Fruit fly (Drosophila melanogaster) whole organism, embryonic: ENCODE measurements around the gene CG3091.

ENCODE experiments used
- Atf6 ChIP-seq: fragments of 200-800 bp; sonication (Bioruptor generic); IDR thresholded peaks from 2 replicates; pipeline ENCODE4 v1.3.6; 2022; ENCODE audit warnings: missing biosample characterization, missing genetic modification characterization
- CG10979 ChIP-seq: fragments of 200-800 bp; sonication (Bioruptor generic); optimal IDR thresholded peaks from 2 replicates; lab custom pipeline; 2018; ENCODE audit warnings: missing biosample characterization, mild to moderate bottlenecking, missing genetic modification characterization, moderate library complexity
- CG12155 ChIP-seq: fragments of 200-800 bp; sonication (Bioruptor generic); optimal IDR thresholded peaks from 3 replicates; lab custom pipeline; 2016; ENCODE audit warnings: missing biosample characterization, missing genetic modification characterization
- CG12744 ChIP-seq: fragments of 200-800 bp; sonication (Bioruptor generic); optimal IDR thresholded peaks from 2 replicates; lab custom pipeline; 2016; ENCODE audit warnings: missing biosample characterization, missing genetic modification characterization
- CG13624 ChIP-seq: fragments of 200-800 bp; sonication (Bioruptor generic); optimal IDR thresholded peaks from 2 replicates; lab custom pipeline; 2016; ENCODE audit warnings: missing biosample characterization, missing genetic modification characterization
- CG15269 ChIP-seq: fragments of 200-800 bp; sonication (Bioruptor generic); optimal IDR thresholded peaks from 2 replicates; lab custom pipeline; 2018; ENCODE audit warnings: missing biosample characterization, mild to moderate bottlenecking, missing genetic modification characterization, moderate library complexity
- CG1603 ChIP-seq: fragments of 200-800 bp; sonication (Bioruptor generic); optimal IDR thresholded peaks from 2 replicates; lab custom pipeline; 2019; ENCODE audit warnings: missing biosample characterization, mild to moderate bottlenecking, missing genetic modification characterization, moderate library complexity
- CG17802 ChIP-seq: fragments of 200-800 bp; sonication (Bioruptor generic); optimal IDR thresholded peaks from 2 replicates; lab custom pipeline; 2018; ENCODE audit warnings: missing biosample characterization, mild to moderate bottlenecking, missing genetic modification characterization, moderate library complexity
- CG18011 ChIP-seq: fragments of 200-800 bp; sonication (Bioruptor generic); optimal IDR thresholded peaks from 2 replicates; lab custom pipeline; 2017; ENCODE audit warnings: missing biosample characterization, missing genetic modification characterization, mild to moderate bottlenecking, moderate library complexity, missing genotype
- CG2120 ChIP-seq: fragments of 200-800 bp; sonication (Bioruptor generic); optimal IDR thresholded peaks from 3 replicates; lab custom pipeline; 2016; ENCODE audit warnings: missing biosample characterization, missing genetic modification characterization
- CG30431 ChIP-seq: fragments of 200-800 bp; sonication (Bioruptor generic); optimal IDR thresholded peaks from 2 replicates; lab custom pipeline; 2017; ENCODE audit warnings: missing biosample characterization, missing genetic modification characterization
- CG31388 ChIP-seq: fragments of 200-800 bp; sonication (Bioruptor generic); optimal IDR thresholded peaks from 2 replicates; lab custom pipeline; 2016; ENCODE audit warnings: missing biosample characterization, missing genetic modification characterization
- CG34376 ChIP-seq: fragments of 200-800 bp; sonication (Bioruptor generic); optimal IDR thresholded peaks from 2 replicates; lab custom pipeline; 2018; ENCODE audit warnings: missing biosample characterization, mild to moderate bottlenecking, missing genetic modification characterization
- CG4328 ChIP-seq: fragments of 200-800 bp; sonication (Bioruptor generic); optimal IDR thresholded peaks from 3 replicates; lab custom pipeline; 2017; ENCODE audit warnings: missing biosample characterization, missing genetic modification reagents, missing genetic modification characterization
- CG5180 ChIP-seq: fragments of 200-800 bp; sonication (Bioruptor generic); optimal IDR thresholded peaks from 3 replicates; lab custom pipeline; 2017; ENCODE audit warnings: missing biosample characterization, missing genetic modification characterization, mild to moderate bottlenecking, moderate library complexity, missing genetic modification reagents
- CG6175 ChIP-seq: fragments of 200-800 bp; sonication (Bioruptor generic); IDR thresholded peaks from 3 replicates; pipeline ENCODE4 v1.3.6; 2022; ENCODE audit warnings: missing biosample characterization, missing genetic modification characterization
- CG7271 ChIP-seq: fragments of 200-800 bp; sonication (Bioruptor generic); optimal IDR thresholded peaks from 2 replicates; lab custom pipeline; 2018; ENCODE audit warnings: missing biosample characterization, mild to moderate bottlenecking, missing genetic modification characterization, moderate library complexity
- CG8089 ChIP-seq: fragments of 200-800 bp; sonication (Bioruptor generic); optimal IDR thresholded peaks from 3 replicates; lab custom pipeline; 2016; ENCODE audit warnings: missing biosample characterization, missing genetic modification characterization
- D ChIP-seq, 2 experiments: fragments of 200-800 bp in 1 of 2; fragments of >200 bp in 1 of 2; sonication (Bioruptor generic) in 1 of 2; optimal IDR thresholded peaks; 2 replicates in 1 of 2; 3 replicates in 1 of 2; lab custom pipeline; 2017; ENCODE audit warnings: mild to moderate bottlenecking in 1 of 2, missing biosample characterization in 1 of 2, missing genetic modification characterization in 1 of 2, missing genetic modification reagents in 1 of 2
- Dek ChIP-seq: fragments of 200-800 bp; sonication (Bioruptor generic); optimal IDR thresholded peaks from 3 replicates; lab custom pipeline; 2019; ENCODE audit warnings: missing biosample characterization, mild to moderate bottlenecking, missing genetic modification characterization, moderate library complexity
- Dp ChIP-seq: fragments of 200-800 bp; sonication (Bioruptor generic); optimal IDR thresholded peaks from 2 replicates; lab custom pipeline; 2018; ENCODE audit warnings: missing biosample characterization, mild to moderate bottlenecking, missing genetic modification characterization, moderate library complexity
- ERR ChIP-seq: fragments of 200-800 bp; sonication (Bioruptor generic); optimal IDR thresholded peaks from 2 replicates; lab custom pipeline; 2016; ENCODE audit warnings: missing biosample characterization, missing genetic modification characterization
- GATAe ChIP-seq: fragments of 200-800 bp; sonication (Bioruptor generic); conservative IDR thresholded peaks from 2 replicates; pipeline ENCODE4 v1.3.6; 2022; ENCODE audit warnings: missing biosample characterization, missing genetic modification characterization
- HmgD ChIP-seq: fragments of 200-800 bp; sonication (Bioruptor generic); optimal IDR thresholded peaks from 3 replicates; lab custom pipeline; 2016; ENCODE audit warnings: missing biosample characterization, missing genetic modification characterization
- MESR4 ChIP-seq: fragments of 200-800 bp; sonication (Bioruptor generic); optimal IDR thresholded peaks from 2 replicates; lab custom pipeline; 2018; ENCODE audit warnings: missing biosample characterization, mild to moderate bottlenecking, missing genetic modification characterization, moderate library complexity
- Scr ChIP-seq: fragments of 200-800 bp; sonication (Bioruptor generic); IDR thresholded peaks from 2 replicates; pipeline ENCODE4 v1.3.6; 2022; ENCODE audit warnings: missing biosample characterization, missing genetic modification characterization; ENCODE audit not compliant: partially characterized antibody
- Spps ChIP-seq: fragments of 200-800 bp; sonication (Bioruptor generic); optimal IDR thresholded peaks from 2 replicates; lab custom pipeline; 2018; ENCODE audit warnings: missing biosample characterization, mild to moderate bottlenecking, missing genetic modification characterization
- Ssrp ChIP-seq: fragments of 200-800 bp; sonication (Bioruptor generic); optimal IDR thresholded peaks from 2 replicates; lab custom pipeline; 2018; ENCODE audit warnings: missing biosample characterization, mild to moderate bottlenecking, missing genetic modification characterization, moderate library complexity
- YL-1 ChIP-seq: fragments of 200-800 bp; sonication (Bioruptor generic); optimal IDR thresholded peaks from 3 replicates; lab custom pipeline; 2017; ENCODE audit warnings: missing biosample characterization, mild to moderate bottlenecking, missing genetic modification characterization
- bab2 ChIP-seq: fragments of 200-800 bp; sonication (Bioruptor generic); optimal IDR thresholded peaks from 2 replicates; lab custom pipeline; 2016; ENCODE audit warnings: missing biosample characterization, missing genetic modification characterization
- ci ChIP-seq: fragments of 200-800 bp; sonication (Bioruptor generic); IDR thresholded peaks from 3 replicates; pipeline ENCODE4 v1.3.6; 2022; ENCODE audit warnings: missing biosample characterization, missing genetic modification characterization
- crc ChIP-seq: fragments of 200-800 bp; sonication (Bioruptor generic); optimal IDR thresholded peaks from 2 replicates; lab custom pipeline; 2016; ENCODE audit warnings: missing biosample characterization, missing genetic modification characterization
- cwo ChIP-seq: fragments of 200-800 bp; sonication (Bioruptor generic); optimal IDR thresholded peaks from 3 replicates; lab custom pipeline; 2017; ENCODE audit warnings: missing biosample characterization, missing genetic modification characterization, mild to moderate bottlenecking, moderate library complexity, missing genetic modification reagents
- dimm ChIP-seq: fragments of 200-800 bp; sonication (Bioruptor generic); IDR thresholded peaks from 2 replicates; pipeline ENCODE4 v1.3.6; 2022; ENCODE audit warnings: missing biosample characterization, missing genetic modification characterization
- ewg ChIP-seq: fragments of 200-800 bp; sonication (Bioruptor generic); optimal IDR thresholded peaks from 3 replicates; lab custom pipeline; 2017; ENCODE audit warnings: mild to moderate bottlenecking, missing biosample characterization, missing genetic modification reagents, missing genetic modification characterization
- fu2 ChIP-seq: fragments of 200-800 bp; sonication (Bioruptor generic); optimal IDR thresholded peaks from 2 replicates; lab custom pipeline; 2016; ENCODE audit warnings: missing biosample characterization, missing genetic modification characterization
- gfzf ChIP-seq: fragments of 200-800 bp; sonication (Bioruptor generic); optimal IDR thresholded peaks from 2 replicates; lab custom pipeline; 2016; ENCODE audit warnings: missing biosample characterization, mild to moderate bottlenecking, missing genetic modification characterization, moderate library complexity
- h ChIP-seq: fragments of >200 bp; optimal IDR thresholded peaks from 2 replicates; lab custom pipeline; 2017
- hb ChIP-seq: fragments of 200-800 bp; sonication (Bioruptor generic); IDR thresholded peaks from 3 replicates; pipeline ENCODE4 v1.3.6; 2022; ENCODE audit warnings: missing biosample characterization, missing genetic modification characterization; ENCODE audit not compliant: partially characterized antibody
- hth ChIP-seq: fragments of >200 bp; optimal IDR thresholded peaks from 2 replicates; lab custom pipeline; 2017; ENCODE audit warnings: inconsistent platforms
- jumu ChIP-seq: fragments of 200-800 bp; sonication (Bioruptor generic); optimal IDR thresholded peaks from 3 replicates; lab custom pipeline; 2016; ENCODE audit warnings: missing biosample characterization, missing genetic modification characterization
- oc ChIP-seq: fragments of 200-800 bp; sonication (Bioruptor generic); optimal IDR thresholded peaks from 2 replicates; lab custom pipeline; 2018; ENCODE audit warnings: missing biosample characterization, mild to moderate bottlenecking, missing genetic modification characterization, moderate library complexity
- rib ChIP-seq: fragments of 200-800 bp; sonication (Bioruptor generic); IDR thresholded peaks from 2 replicates; pipeline ENCODE4 v1.3.6; 2022; ENCODE audit warnings: missing biosample characterization, missing genetic modification characterization
- row ChIP-seq: fragments of 200-800 bp; sonication (Bioruptor generic); IDR thresholded peaks from 3 replicates; pipeline ENCODE4 v1.3.6; 2022; ENCODE audit warnings: missing biosample characterization, missing genetic modification characterization
- sens-2 ChIP-seq: fragments of 200-800 bp; sonication (Bioruptor generic); IDR thresholded peaks from 2 replicates; pipeline ENCODE4 v1.3.6; 2022; ENCODE audit warnings: missing biosample characterization, missing genetic modification characterization
- sqz ChIP-seq: fragments of 200-800 bp; sonication (Bioruptor generic); optimal IDR thresholded peaks from 3 replicates; lab custom pipeline; 2018; ENCODE audit warnings: missing biosample characterization, mild to moderate bottlenecking, missing genetic modification characterization
- trh ChIP-seq: fragments of 200-800 bp; sonication (Bioruptor generic); optimal IDR thresholded peaks from 2 replicates; lab custom pipeline; 2016; ENCODE audit warnings: missing biosample characterization, missing genetic modification characterization
- tx ChIP-seq: fragments of 200-800 bp; sonication (Bioruptor generic); optimal IDR thresholded peaks from 2 replicates; lab custom pipeline; 2016; ENCODE audit warnings: missing biosample characterization, missing genetic modification characterization
- usp ChIP-seq: fragments of >200 bp; optimal IDR thresholded peaks from 2 replicates; lab custom pipeline; 2017; ENCODE audit warnings: missing biosample characterization, missing genetic modification characterization

The CG3091 gene

DNA sequence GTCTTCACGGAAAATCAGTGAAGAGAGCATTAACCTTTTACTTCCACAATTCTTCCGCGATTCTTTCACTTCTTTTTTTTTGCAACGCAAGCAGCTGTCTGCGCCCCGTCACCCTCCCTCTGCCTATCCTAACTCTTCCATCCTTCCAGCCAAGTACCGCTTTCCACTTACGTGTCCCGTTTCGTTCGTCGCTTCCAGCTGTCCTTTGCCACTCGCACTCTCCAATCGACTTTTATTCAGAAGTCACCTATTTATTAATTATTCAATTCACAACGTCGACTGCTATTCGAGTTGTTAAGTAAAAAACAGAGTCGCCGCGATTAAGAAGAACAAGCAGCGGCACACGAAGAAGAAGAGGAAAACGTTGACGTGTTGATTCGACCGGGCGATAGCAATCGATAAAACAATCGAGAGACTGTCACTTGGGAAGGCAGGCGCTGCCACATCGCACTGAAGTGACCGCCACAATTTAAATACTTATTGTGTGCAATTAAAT is 20.8 kb upstream of the CG3091 start, which contains the start of gene Grp170 (continued):
- TF ChIP-seq Atf6 (GFP tag; lab: Robert Waterston, UW), result no peak

- TF ChIP-seq CG4328 (GFP tag; lab: Kevin White, UChicago) (no peak), hb (GFP tag; lab: Robert Waterston, UW) (peak; percentile 99), h (lab: Kevin White, UChicago) (no peak), gfzf (peak; percentile 67), tx (GFP tag; lab: Kevin White, UChicago) (peak; percentile 28), jumu (GFP tag; lab: Kevin White, UChicago) (peak; percentile 65), rib (GFP tag; lab: Robert Waterston, UW) (peak; percentile 84), CG18011 (GFP tag; lab: Kevin White, UChicago) (peak; percentile 22), ERR (GFP tag; lab: Kevin White, UChicago) (peak; percentile 66), CG8089 (GFP tag; lab: Kevin White, UChicago) (no peak), CG30431 (no peak), ci (peak; percentile 57; the same call in 2 of the 3 replicates), CG15269 (peak; percentile 8), Ssrp (tag; lab: Kevin White, UChicago) (no peak), CG5180 (no peak), dimm (no peak), CG1603 (tag; lab: Kevin White, UChicago) (peak; percentile 93), Spps (tag; lab: Kevin White, UChicago) (no peak), HmgD (peak; percentile 89), oc (no peak), crc (GFP tag; lab: Kevin White, UChicago) (peak; percentile 22), hth (no peak), Dp (GFP tag; lab: Kevin White, UChicago) (peak; percentile 93), MESR4 (GFP tag; lab: Kevin White, UChicago) (peak; percentile 62), CG12744 (GFP tag; lab: Kevin White, UChicago) (no peak), CG34376 (peak; percentile 51), Dek (tag; lab: Kevin White, UChicago) (peak; percentile 61), sens-2 (no peak), D (optimal IDR thresholded peaks at IDR 0.05; lab: Kevin White, UChicago) (no peak), D (GFP tag; optimal IDR thresholded peaks at IDR 0.05; lab: Kevin White, UChicago) (no peak), CG12155 (peak; percentile 73), CG6175 (GFP tag; lab: Robert Waterston, UW) (no peak), CG10979 (peak; percentile 0), CG7271 (tag; lab: Kevin White, UChicago) (no peak), cwo (GFP tag; lab: Kevin White, UChicago) (peak; percentile 18), CG17802 (peak; percentile 20), usp (GFP tag; lab: Kevin White, UChicago) (no peak), fu2 (GFP tag; lab: Kevin White, UChicago) (peak; percentile 32), CG13624 (peak; percentile 87), YL-1 (peak; percentile 43), ewg (peak; percentile 77), sqz (GFP tag; lab: Kevin White, UChicago) (peak; percentile 42), CG2120 (GFP tag; lab: Kevin White, UChicago) (peak; percentile 84), row (GFP tag; lab: Robert Waterston, UW) (peak; percentile 59; the same call in 2 of the 3 replicates), GATAe (GFP tag; lab: Robert Waterston, UW) (no peak), Scr (GFP tag; lab: Robert Waterston, UW) (peak; percentile 99), CG31388 (GFP tag; lab: Kevin White, UChicago) (no peak), bab2 (GFP tag; lab: Kevin White, UChicago) (peak; percentile 67), trh (no peak)
Measured at dm6 chrX:2270557-2270930, 16.5 kb upstream of the CG3091 start, which contains the start of gene CG2924. Gene CG2924, minus strand, starts transcription at chrX:2270761.
